Fruit fly (Drosophila melanogaster) whole organism, prepupa: ENCODE data around the gene Cyp313b1.

Experiments used
- CG10669 ChIP-seq: fragments of 200-800 bp; sonication (Bioruptor generic); optimal IDR thresholded peaks from 3 replicates; lab custom pipeline; 2018; ENCODE audit warnings: missing biosample characterization, mild to moderate bottlenecking, missing genetic modification characterization, moderate library complexity
- CG11294 ChIP-seq: fragments of 200-800 bp; sonication (Bioruptor generic); IDR thresholded peaks from 2 replicates; pipeline ENCODE4 v1.3.6; 2022; ENCODE audit warnings: missing biosample characterization, missing genetic modification characterization
- CG11762 ChIP-seq: fragments of 200-800 bp; sonication (Bioruptor generic); optimal IDR thresholded peaks from 3 replicates; lab custom pipeline; 2016; ENCODE audit warnings: missing biosample characterization, missing genetic modification characterization; ENCODE audit not compliant: insufficient read depth
- CG11902 ChIP-seq: fragments of 200-800 bp; sonication (Bioruptor generic); optimal IDR thresholded peaks from 3 replicates; lab custom pipeline; 2016; ENCODE audit warnings: missing biosample characterization, missing genetic modification characterization
- CG15336 ChIP-seq: fragments of 200-800 bp; sonication (Bioruptor generic); IDR thresholded peaks from 2 replicates; pipeline ENCODE4 v1.3.6; 2022; ENCODE audit warnings: missing biosample characterization, missing genetic modification characterization
- CG16779 ChIP-seq: fragments of 200-800 bp; sonication (Bioruptor generic); optimal IDR thresholded peaks from 3 replicates; lab custom pipeline; 2017; ENCODE audit warnings: missing biosample characterization, mild to moderate bottlenecking, missing genetic modification characterization
- CG3032 ChIP-seq: fragments of 200-800 bp; optimal IDR thresholded peaks from 2 replicates; lab custom pipeline; 2019; ENCODE audit warnings: missing biosample characterization, mild to moderate bottlenecking, missing genetic modification characterization, moderate library complexity
- CG32006 ChIP-seq: fragments of 200-800 bp; sonication (Bioruptor generic); optimal IDR thresholded peaks from 3 replicates; lab custom pipeline; 2017; ENCODE audit warnings: missing biosample characterization, mild to moderate bottlenecking, missing genetic modification characterization
- CG34406 ChIP-seq: fragments of 200-800 bp; sonication (Bioruptor generic); optimal IDR thresholded peaks from 3 replicates; lab custom pipeline; 2016; ENCODE audit warnings: missing biosample characterization, missing genetic modification characterization
- CG6276 ChIP-seq: fragments of 200-800 bp; sonication (Bioruptor generic); optimal IDR thresholded peaks from 2 replicates; lab custom pipeline; 2017; ENCODE audit warnings: missing biosample characterization, mild to moderate bottlenecking, missing genetic modification characterization
- CG6792 ChIP-seq: fragments of 200-800 bp; sonication (Bioruptor generic); optimal IDR thresholded peaks from 3 replicates; lab custom pipeline; 2016; ENCODE audit warnings: missing biosample characterization, missing genetic modification characterization
- CG6854 ChIP-seq: fragments of 200-800 bp; sonication (Bioruptor generic); optimal IDR thresholded peaks from 2 replicates; lab custom pipeline; 2017; ENCODE audit warnings: missing biosample characterization, mild to moderate bottlenecking, missing genetic modification characterization
- CG7368 ChIP-seq: fragments of 200-800 bp; sonication (Bioruptor generic); optimal IDR thresholded peaks from 3 replicates; lab custom pipeline; 2016; ENCODE audit warnings: missing biosample characterization, missing genetic modification characterization
- CG8119 ChIP-seq: fragments of 200-800 bp; sonication (Bioruptor generic); IDR thresholded peaks from 3 replicates; pipeline ENCODE4 v1.3.6; 2022; ENCODE audit warnings: missing biosample characterization, missing genetic modification characterization
- CG8319 ChIP-seq: fragments of 200-800 bp; sonication (Bioruptor generic); optimal IDR thresholded peaks from 3 replicates; lab custom pipeline; 2016; ENCODE audit warnings: missing biosample characterization, missing genetic modification characterization
- CG9139 ChIP-seq: fragments of 200-800 bp; sonication (Bioruptor generic); optimal IDR thresholded peaks from 3 replicates; lab custom pipeline; 2017; ENCODE audit warnings: missing biosample characterization, mild to moderate bottlenecking, missing genetic modification characterization
- Ets96B ChIP-seq: fragments of 200-800 bp; optimal IDR thresholded peaks from 2 replicates; lab custom pipeline; 2019; ENCODE audit warnings: missing biosample characterization, mild to moderate bottlenecking, missing genetic modification characterization, moderate library complexity
- Hr38 ChIP-seq: sonication (Bioruptor generic); optimal IDR thresholded peaks from 2 replicates; lab custom pipeline; 2016; ENCODE audit warnings: missing biosample characterization, missing genetic modification characterization
- Hr39 ChIP-seq: fragments of 200-800 bp; sonication (Bioruptor generic); optimal IDR thresholded peaks from 2 replicates; lab custom pipeline; 2016; ENCODE audit warnings: missing biosample characterization, missing genetic modification characterization
- Hr4 ChIP-seq: fragments of 200-800 bp; sonication (Bioruptor generic); optimal IDR thresholded peaks from 3 replicates; lab custom pipeline; 2016; ENCODE audit warnings: missing biosample characterization, missing genetic modification characterization
- Lpt ChIP-seq: fragments of 200-800 bp; sonication (Bioruptor generic); optimal IDR thresholded peaks from 3 replicates; lab custom pipeline; 2016; ENCODE audit warnings: missing biosample characterization, missing genetic modification characterization
- OdsH ChIP-seq: fragments of 200-800 bp; sonication (Bioruptor generic); optimal IDR thresholded peaks from 3 replicates; lab custom pipeline; 2016; ENCODE audit warnings: missing biosample characterization, missing genetic modification characterization
- Smox ChIP-seq: fragments of 200-800 bp; sonication (Bioruptor generic); optimal IDR thresholded peaks from 3 replicates; lab custom pipeline; 2016; ENCODE audit warnings: missing biosample characterization, missing genetic modification characterization
- Sox102F ChIP-seq: fragments of 200-800 bp; sonication (Bioruptor generic); optimal IDR thresholded peaks from 2 replicates; lab custom pipeline; 2016; ENCODE audit warnings: missing biosample characterization, mild to moderate bottlenecking, missing genetic modification characterization
- Sox14 ChIP-seq: fragments of 200-800 bp; sonication (Bioruptor generic); optimal IDR thresholded peaks from 3 replicates; lab custom pipeline; 2016; ENCODE audit warnings: missing biosample characterization, missing genetic modification characterization
- Sox15 ChIP-seq: fragments of 200-800 bp; sonication (Bioruptor generic); optimal IDR thresholded peaks from 3 replicates; lab custom pipeline; 2016; ENCODE audit warnings: missing biosample characterization, missing genetic modification characterization
- dac ChIP-seq: fragments of 200-800 bp; sonication (Bioruptor generic); optimal IDR thresholded peaks from 2 replicates; lab custom pipeline; 2017; ENCODE audit warnings: missing biosample characterization, mild to moderate bottlenecking, missing genetic modification characterization
- esn ChIP-seq: fragments of 200-800 bp; sonication (Bioruptor generic); optimal IDR thresholded peaks from 2 replicates; lab custom pipeline; 2016; ENCODE audit warnings: missing biosample characterization, mild to moderate bottlenecking, missing genetic modification characterization, moderate library complexity
- fd59A ChIP-seq: fragments of 200-800 bp; sonication (Bioruptor generic); optimal IDR thresholded peaks from 2 replicates; lab custom pipeline; 2017; ENCODE audit warnings: missing biosample characterization, mild to moderate bottlenecking, missing genetic modification characterization, missing genetic modification reagents
- fd85E ChIP-seq: fragments of 200-800 bp; sonication (Bioruptor generic); optimal IDR thresholded peaks from 3 replicates; lab custom pipeline; 2016; ENCODE audit warnings: missing biosample characterization, missing genetic modification characterization
- net ChIP-seq: fragments of 200-800 bp; sonication (Bioruptor generic); optimal IDR thresholded peaks from 3 replicates; lab custom pipeline; 2016; ENCODE audit warnings: missing biosample characterization, missing genetic modification characterization
- salr ChIP-seq, 2 experiments: fragments of 200-800 bp; sonication (Bioruptor generic); optimal IDR thresholded peaks; 3 replicates each; lab custom pipeline; 2016 to 2018; ENCODE audit warnings: missing biosample characterization in 2 of 2, missing genetic modification characterization in 2 of 2, mild to moderate bottlenecking in 1 of 2
- ss ChIP-seq, 2 experiments: fragments of 200-800 bp; sonication (Bioruptor generic); optimal IDR thresholded peaks; 2 replicates in 1 of 2; 3 replicates in 1 of 2; lab custom pipeline; 2017 to 2018; ENCODE audit warnings: mild to moderate bottlenecking in 2 of 2, missing biosample characterization in 2 of 2, missing genetic modification characterization in 2 of 2, moderate library complexity in 1 of 2
- svp ChIP-seq: fragments of 200-800 bp; sonication (Bioruptor generic); peaks from one replicate; lab custom pipeline; 2016; ENCODE audit warnings: missing biosample characterization, missing genetic modification characterization
- vri ChIP-seq: fragments of 200-800 bp; sonication (Bioruptor generic); optimal IDR thresholded peaks from 3 replicates; lab custom pipeline; 2016; ENCODE audit warnings: missing biosample characterization, mild to moderate bottlenecking, missing genetic modification characterization

The Cyp313b1 gene

DNA sequence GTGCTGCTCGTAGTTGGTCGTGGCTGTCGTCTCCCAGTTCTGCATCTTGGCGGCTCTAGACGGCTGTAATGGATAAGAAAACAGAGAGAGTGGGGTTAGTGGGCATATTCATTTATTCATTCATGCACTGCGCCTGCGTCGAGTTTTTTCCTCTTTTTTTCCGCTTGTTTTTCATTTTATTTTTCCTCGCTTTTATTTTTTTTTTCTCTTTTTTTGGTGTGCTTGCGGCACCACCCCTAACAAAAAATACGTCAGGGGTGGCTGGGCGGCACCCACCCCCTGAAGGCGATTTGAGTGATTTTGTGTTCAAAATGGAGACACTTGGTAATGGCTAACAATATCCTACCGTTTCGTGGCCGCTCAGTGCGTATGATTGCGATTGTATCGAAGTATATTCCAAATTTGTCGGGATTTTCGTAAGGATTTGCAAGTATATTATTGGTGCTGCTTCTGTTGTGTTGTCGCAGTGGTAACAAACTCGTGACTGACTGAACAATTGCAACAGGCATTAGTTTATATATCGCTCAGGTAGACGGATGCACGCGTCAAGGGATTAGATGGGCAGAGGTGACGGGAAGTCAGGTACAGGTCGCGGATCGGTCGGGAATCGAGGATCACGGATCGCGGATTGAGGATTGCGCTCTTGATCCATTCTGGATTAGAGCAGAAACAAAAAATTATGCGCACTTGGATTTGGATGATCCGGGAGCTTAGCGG, 48.8 kb upstream of the Cyp313b1 start (continued):
- TF ChIP-seq esn (GFP tag; lab: Kevin White, UChicago) (no peak), CG32006 (GFP tag; lab: Kevin White, UChicago) (peak; percentile 69), Lpt (GFP tag; lab: Kevin White, UChicago) (peak; percentile 87), dac (GFP tag; lab: Kevin White, UChicago) (peak; percentile 62), Hr38 (GFP tag; lab: Kevin White, UChicago) (no peak), ss (GFP tag; optimal IDR thresholded peaks at IDR 0.05; lab: Kevin White, UChicago) (peak; percentile 91 to 94), vri (peak; percentile 56), Sox14 (peak; percentile 9), CG15336 (GFP tag; lab: Robert Waterston, UW) (peak; percentile 91), net (peak; percentile 91), CG8119 (GFP tag; lab: Robert Waterston, UW) (peak; percentile 94), CG16779 (tag; lab: Kevin White, UChicago) (peak; percentile 94), CG10669 (GFP tag; lab: Kevin White, UChicago) (peak; percentile 81)

DNA sequence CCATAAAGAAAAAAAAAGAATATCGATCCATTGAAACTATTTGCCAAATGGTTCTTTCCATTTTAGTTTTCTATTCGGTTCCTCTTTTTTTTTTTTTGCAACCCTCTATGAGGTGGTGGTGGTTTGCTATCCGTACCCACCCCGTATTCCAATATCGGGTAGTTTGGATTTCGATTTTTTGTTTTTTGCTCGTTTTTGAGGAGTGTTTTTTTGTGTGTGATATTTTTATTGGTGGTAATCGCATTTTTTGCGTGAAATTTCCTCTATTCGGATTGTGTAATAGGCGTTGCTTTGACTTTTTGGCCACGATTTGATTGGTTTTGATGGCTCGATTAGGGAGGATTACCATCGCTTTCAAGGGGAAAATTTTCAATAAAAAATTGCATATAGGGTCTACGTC, 41.0 kb upstream of the Cyp313b1 start:
- TF ChIP-seq ss (GFP tag; optimal IDR thresholded peaks at IDR 0.05; lab: Kevin White, UChicago): no peak
- TF ChIP-seq OdsH (GFP tag; lab: Kevin White, UChicago): no peak
- TF ChIP-seq CG34406: no peak
- no peak for TF ChIP-seq Hr4 (GFP tag; lab: Kevin White, UChicago)
- TF ChIP-seq fd85E (GFP tag; lab: Kevin White, UChicago): no peak
- no peak for TF ChIP-seq net
- no peak for TF ChIP-seq fd59A
- TF ChIP-seq Sox14: no peak
- no peak for TF ChIP-seq Sox15 (GFP tag; lab: Kevin White, UChicago)
- TF ChIP-seq Ets96B (tag; lab: Kevin White, UChicago): no peak
- no peak for TF ChIP-seq dac (GFP tag; lab: Kevin White, UChicago)
- no peak for TF ChIP-seq CG10669 (GFP tag; lab: Kevin White, UChicago)
- no peak for TF ChIP-seq CG3032 (tag; lab: Kevin White, UChicago)
- no peak for TF ChIP-seq CG11294 (GFP tag; lab: Robert Waterston, UW)
- no peak for TF ChIP-seq CG9139
- no peak for TF ChIP-seq CG16779 (tag; lab: Kevin White, UChicago)
- TF ChIP-seq CG6854 (GFP tag; lab: Kevin White, UChicago): no peak

DNA sequence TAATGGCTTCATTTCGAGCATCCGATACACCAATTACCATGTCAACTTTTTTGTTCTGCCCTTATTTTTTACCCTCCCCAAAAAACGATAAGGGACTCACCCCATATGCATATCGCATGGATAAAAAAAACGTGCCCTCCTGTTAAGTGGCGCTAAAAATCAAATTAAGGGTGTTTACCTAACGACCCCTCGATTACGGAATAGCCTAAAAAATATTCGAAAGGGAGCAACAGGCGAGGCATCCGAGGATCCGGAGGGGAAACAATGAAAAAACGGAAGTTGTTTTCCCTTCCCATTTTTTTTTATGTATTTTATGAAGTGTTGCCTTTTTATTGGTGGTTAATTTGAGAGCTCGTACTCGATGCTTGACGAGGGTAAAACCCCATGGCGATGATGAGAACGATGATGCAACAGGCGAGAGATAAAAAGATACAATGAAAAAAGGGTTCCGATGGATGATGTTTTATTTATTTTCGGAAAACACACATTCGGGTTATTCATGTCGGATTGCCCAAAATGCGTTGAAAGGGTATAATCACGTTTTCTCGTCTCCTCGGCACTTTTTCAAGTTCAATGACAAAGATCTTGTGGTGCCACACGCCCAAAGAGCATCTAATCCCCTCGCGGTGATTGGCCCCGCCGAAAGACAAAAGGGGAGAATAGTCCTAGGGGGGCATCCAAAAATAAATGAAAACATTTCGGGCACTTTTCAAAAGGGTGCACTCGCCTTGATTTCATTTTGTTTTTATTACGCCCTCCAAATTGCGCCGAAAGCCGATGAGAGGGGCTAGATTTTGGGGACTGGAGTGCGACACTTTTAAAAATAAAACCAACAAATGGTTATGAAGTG, 39.1 kb upstream of the Cyp313b1 start, which contains the start of gene CG44227:
TSS of gene CG44227 (minus strand) at position 849 of the 850 bp plus-strand sequence.
- TF ChIP-seq CG6792 (GFP tag; lab: Kevin White, UChicago): no peak
- TF ChIP-seq CG6854 (GFP tag; lab: Kevin White, UChicago): no peak
- no peak for TF ChIP-seq CG8319 (GFP tag; lab: Kevin White, UChicago)
- TF ChIP-seq CG11294 (GFP tag; lab: Robert Waterston, UW): no peak
- TF ChIP-seq svp (GFP tag; lab: Kevin White, UChicago): no peak
- no peak for TF ChIP-seq CG16779 (tag; lab: Kevin White, UChicago)
- no peak for TF ChIP-seq CG6276 (GFP tag; lab: Kevin White, UChicago)
- TF ChIP-seq salr (GFP tag; optimal IDR thresholded peaks at IDR 0.05; lab: Kevin White, UChicago): no peak
- TF ChIP-seq Hr39: no peak
- TF ChIP-seq Sox102F (GFP tag; lab: Kevin White, UChicago): no peak
- TF ChIP-seq vri: no peak
- no peak for TF ChIP-seq Hr38 (GFP tag; lab: Kevin White, UChicago)
- no peak for TF ChIP-seq Smox (GFP tag; lab: Kevin White, UChicago)
- no peak for TF ChIP-seq CG11902
- TF ChIP-seq CG11762 (GFP tag; lab: Kevin White, UChicago): no peak
- TF ChIP-seq CG9139: no peak
- no peak for TF ChIP-seq CG7368 (GFP tag; lab: Kevin White, UChicago)
- TF ChIP-seq, all 60 proteins: peak for 0
